Worm (Caenorhabditis elegans) whole organism, mixed stage, embryonic: ENCODE measurements around the gene piit-1.

ENCODE experiments used
- bed-3 ChIP-seq: fragments of 200-800 bp; sonication (Bioruptor generic); optimal IDR thresholded peaks from 3 replicates; lab custom pipeline; 2018; ENCODE audit warnings: mild to moderate bottlenecking, missing genetic modification characterization, moderate library complexity, missing compliant biosample characterization
- cnd-1 ChIP-seq: fragments of 200-800 bp; sonication (Bioruptor generic); optimal IDR thresholded peaks from 2 replicates; lab custom pipeline; 2018; ENCODE audit warnings: mild to moderate bottlenecking, missing genetic modification characterization, missing compliant biosample characterization
- elt-3 ChIP-seq: fragments of 150-350 bp; optimal IDR thresholded peaks from 2 replicates; lab custom pipeline; 2014; ENCODE audit warnings: missing biosample characterization, missing genetic modification characterization
- flh-1 ChIP-seq: fragments of 200-800 bp; sonication (Bioruptor generic); optimal IDR thresholded peaks from 2 replicates; lab custom pipeline; 2018; ENCODE audit warnings: mild to moderate bottlenecking, missing genetic modification characterization, moderate library complexity, missing compliant biosample characterization
- lsy-2 ChIP-seq: fragments of 150-350 bp; optimal IDR thresholded peaks from 2 replicates; lab custom pipeline; 2014; ENCODE audit warnings: missing biosample characterization, missing genetic modification characterization
- mab-5 ChIP-seq: fragments of 150-350 bp; optimal IDR thresholded peaks from 2 replicates; lab custom pipeline; 2014; ENCODE audit warnings: missing biosample characterization, missing genetic modification characterization
- mep-1 ChIP-seq: fragments of 150-350 bp; optimal IDR thresholded peaks from 2 replicates; lab custom pipeline; 2017; ENCODE audit warnings: missing biosample characterization, missing genetic modification reagents, missing genetic modification characterization, inconsistent platforms
- nhr-76 ChIP-seq: sonication (generic microtip); optimal IDR thresholded peaks from 2 replicates; lab custom pipeline; 2017; ENCODE audit warnings: missing biosample characterization, missing genetic modification characterization
- sptf-1 ChIP-seq: sonication (generic microtip); optimal IDR thresholded peaks from 2 replicates; lab custom pipeline; 2017; ENCODE audit warnings: mild to moderate bottlenecking, missing genetic modification characterization, moderate library complexity, missing compliant biosample characterization
- tbx-8 ChIP-seq: fragments of 200-800 bp; sonication (Bioruptor generic); optimal IDR thresholded peaks from 2 replicates; lab custom pipeline; 2018; ENCODE audit warnings: mild to moderate bottlenecking, missing genetic modification characterization, moderate library complexity, missing compliant biosample characterization
- unc-120 ChIP-seq: sonication (generic microtip); optimal IDR thresholded peaks from 2 replicates; lab custom pipeline; 2017; ENCODE audit warnings: missing genetic modification characterization, missing compliant biosample characterization; ENCODE audit not compliant: poor library complexity, severe bottlenecking
- unc-62 ChIP-seq: fragments of 150-350 bp; optimal IDR thresholded peaks from 2 replicates; lab custom pipeline; 2014; ENCODE audit warnings: missing biosample characterization, missing genetic modification reagents, missing genetic modification characterization
- zip-8 ChIP-seq: fragments of 150-350 bp; optimal IDR thresholded peaks from 2 replicates; lab custom pipeline; 2014; ENCODE audit warnings: missing biosample characterization, missing genetic modification characterization
- ztf-11 ChIP-seq: fragments of 150-350 bp; optimal IDR thresholded peaks from 2 replicates; lab custom pipeline; 2014; ENCODE audit warnings: missing biosample characterization, missing genetic modification characterization

The piit-1 gene

ce11 chrV:11562643-11563042, 47.3 kb downstream of the piit-1 start, which contains the start of gene srx-86:
srx-86 (plus strand) TSS chrV:11562943.
- TF ChIP-seq mep-1 (tag; lab: Kevin White, UChicago) (no peak), elt-3 (tag; lab: Kevin White, UChicago) (no peak), cnd-1 (tag; lab: Kevin White, UChicago) (no peak), unc-120 (tag; lab: Kevin White, UChicago) (no peak), lsy-2 (no peak), bed-3 (no peak), tbx-8 (no peak), zip-8 (tag; lab: Kevin White, UChicago) (no peak), ztf-11 (tag; lab: Kevin White, UChicago) (no peak), nhr-76 (tag; lab: Kevin White, UChicago) (no peak), mab-5 (no peak), unc-62 (GFP tag; lab: Kevin White, UChicago) (no peak), sptf-1 (tag; lab: Kevin White, UChicago) (no peak), flh-1 (GFP tag; lab: Kevin White, UChicago) (no peak)
- TF ChIP-seq, all 35 proteins: peak for 0
